Worm (Caenorhabditis elegans): Measurements from ENCODE around the gene sre-47.

- TF ChIP-seq lin-13 (GFP tag; optimal IDR thresholded peaks at IDR 0.05) (no peak), ama-1 (optimal IDR thresholded peaks at IDR 0.05) (no peak), nhr-28 (tag; optimal IDR thresholded peaks at IDR 0.05) (no peak), tlp-1 (tag; optimal IDR thresholded peaks at IDR 0.05) (no peak), lin-35 (GFP tag; optimal IDR thresholded peaks at IDR 0.05) (no peak), unc-62 (GFP tag; optimal IDR thresholded peaks at IDR 0.05) (no peak), elt-3 (tag; optimal IDR thresholded peaks at IDR 0.05) (no peak)
These were observed 14.5 kb upstream of the sre-47 start, which contains the start of gene F01D5.2 for ce11 chrII:13998964-13999363.

Data from whole organism, L1 larva.